Fruit fly (Drosophila melanogaster): Measurements from ENCODE around the gene Ir7a.

Ir7a gene

dm6 chrX:7735262-7735661 is 29.5 kb upstream of the Ir7a start (continued):
- TF ChIP-seq Nf-YB (GFP tag; optimal IDR thresholded peaks at IDR 0.05) (no peak), CG2875 (GFP tag; optimal IDR thresholded peaks at IDR 0.05) (no peak), cas (GFP tag; IDR thresholded peaks at IDR 0.05) (no peak), CG4707 (GFP tag; optimal IDR thresholded peaks at IDR 0.05) (peak; percentile 98), Eip74EF (GFP tag; optimal IDR thresholded peaks at IDR 0.05) (no peak), shn (GFP tag; optimal IDR thresholded peaks at IDR 0.05) (no peak), CG14710 (tag; optimal IDR thresholded peaks at IDR 0.05) (no peak), eyg (GFP tag; optimal IDR thresholded peaks at IDR 0.05) (no peak), Sry-δ (GFP tag; optimal IDR thresholded peaks at IDR 0.05) (no peak), ro (GFP tag; IDR thresholded peaks at IDR 0.05) (no peak), CG10565 (GFP tag; optimal IDR thresholded peaks at IDR 0.05) (no peak), ttk (GFP tag; IDR thresholded peaks at IDR 0.05) (no peak), D19A (tag; optimal IDR thresholded peaks at IDR 0.05) (no peak), Doc2 (GFP tag; IDR thresholded peaks at IDR 0.05) (no peak), C15 (GFP tag; IDR thresholded peaks at IDR 0.05) (no peak), Bdp1 (GFP tag; optimal IDR thresholded peaks at IDR 0.05) (no peak), CG11560 (tag; IDR thresholded peaks at IDR 0.05) (no peak), ara (GFP tag; IDR thresholded peaks at IDR 0.05) (no peak), NK7.1 (GFP tag; optimal IDR thresholded peaks at IDR 0.05) (no peak), B-H2 (GFP tag; optimal IDR thresholded peaks at IDR 0.05) (no peak), CG15073 (GFP tag; optimal IDR thresholded peaks at IDR 0.05) (no peak), CG1529 (GFP tag; optimal IDR thresholded peaks at IDR 0.05) (no peak), Dip2 (GFP tag; IDR thresholded peaks at IDR 0.05) (no peak), peb (GFP tag; IDR thresholded peaks at IDR 0.05) (no peak), CG7928 (GFP tag; optimal IDR thresholded peaks at IDR 0.05) (peak; percentile 82), Awh (GFP tag; IDR thresholded peaks at IDR 0.05) (no peak), CG2116 (GFP tag; optimal IDR thresholded peaks at IDR 0.05) (peak; percentile 1), CG17361 (GFP tag; IDR thresholded peaks at IDR 0.05) (no peak), pnt (GFP tag; optimal IDR thresholded peaks at IDR 0.05) (no peak), Six4 (GFP tag; optimal IDR thresholded peaks at IDR 0.05) (no peak), CG8281 (tag; optimal IDR thresholded peaks at IDR 0.05) (no peak)

- no peak for TF ChIP-seq CG7963 (GFP tag; IDR thresholded peaks at IDR 0.05; ENCODE audit: partially characterized antibody)
These were observed 28.2 kb upstream of the Ir7a start, which contains the start of gene Tom40 for dm6 chrX:7736593-7736992. TSS of gene Tom40 (plus strand) at chrX:7736893.

- TF ChIP-seq ap (GFP tag; IDR thresholded peaks at IDR 0.05) (no peak), ttk (GFP tag; IDR thresholded peaks at IDR 0.05) (no peak), schlank (tag; optimal IDR thresholded peaks at IDR 0.05) (no peak), pb (GFP tag; optimal IDR thresholded peaks at IDR 0.05) (no peak), Drgx (GFP tag; IDR thresholded peaks at IDR 0.05) (no peak), CG11093 (GFP tag; IDR thresholded peaks at IDR 0.05) (no peak), Rx (GFP tag; IDR thresholded peaks at IDR 0.05) (no peak), cg (GFP tag; optimal IDR thresholded peaks at IDR 0.05) (no peak), CG14014 (GFP tag; IDR thresholded peaks at IDR 0.05) (no peak), CG16779 (GFP tag; IDR thresholded peaks at IDR 0.05) (no peak), Myb (GFP tag; optimal IDR thresholded peaks at IDR 0.05) (peak; percentile 31), prd (optimal IDR thresholded peaks at IDR 0.05) (no peak), prd (GFP tag; IDR thresholded peaks at IDR 0.05) (no peak), pan (optimal IDR thresholded peaks at IDR 0.05) (no peak), pan (GFP tag; optimal IDR thresholded peaks at IDR 0.05 in 1 of 2, IDR thresholded peaks at IDR 0.05 in 1 of 2) (no peak), Ssrp (tag; optimal IDR thresholded peaks at IDR 0.05) (no peak), CG14860 (GFP tag; IDR thresholded peaks at IDR 0.05; ENCODE audit: partially characterized antibody) (no peak), disco-r (GFP tag; optimal IDR thresholded peaks at IDR 0.05) (no peak), fd64A (GFP tag; optimal IDR thresholded peaks at IDR 0.05) (no peak), fu2 (GFP tag; optimal IDR thresholded peaks at IDR 0.05) (no peak), sim (GFP tag; IDR thresholded peaks at IDR 0.05) (no peak)
These were observed 27.5 kb upstream of the Ir7a start for dm6 chrX:7737156-7737771.
